Worm (Caenorhabditis elegans): ENCODE measurements around the gene F57G8.7.

Gene F57G8.7

ce11 chrV:16354675-16355074, 25.7 kb downstream of the F57G8.7 start (continued):
- TF ChIP-seq lin-35 (GFP tag; optimal IDR thresholded peaks at IDR 0.05) = peak in 1 of 2 experiments; percentile 6
- TF ChIP-seq isw-1 (GFP tag; IDR thresholded peaks at IDR 0.05) = no peak
- TF ChIP-seq lsy-2 (tag; optimal IDR thresholded peaks at IDR 0.05) = peak in 1 of 2 experiments; percentile 14
- no peak for TF ChIP-seq ceh-8 (GFP tag; optimal IDR thresholded peaks at IDR 0.05)

- TF ChIP-seq ceh-63 (GFP tag; optimal IDR thresholded peaks at IDR 0.05) (no peak), nhr-84 (tag; optimal IDR thresholded peaks at IDR 0.05) (no peak), F16B12.6 (tag; optimal IDR thresholded peaks at IDR 0.05) (peak; percentile 33), nhr-77 (tag; optimal IDR thresholded peaks at IDR 0.05) (peak; percentile 81), swsn-7 (tag; optimal IDR thresholded peaks at IDR 0.05) (peak; percentile 92), zip-4 (GFP tag; optimal IDR thresholded peaks at IDR 0.05) (peak; percentile 50), nhr-237 (tag; optimal IDR thresholded peaks at IDR 0.05) (peak; percentile 60), tbx-2 (tag; optimal IDR thresholded peaks at IDR 0.05) (peak; percentile 90), ceh-8 (GFP tag; optimal IDR thresholded peaks at IDR 0.05) (peak; percentile 60), nhr-76 (tag; optimal IDR thresholded peaks at IDR 0.05) (no peak), C34B4.2 (tag; optimal IDR thresholded peaks at IDR 0.05) (no peak), nhr-90 (tag; optimal IDR thresholded peaks at IDR 0.05; ENCODE audit: poor library complexity) (peak; percentile 83), fkh-8 (tag; optimal IDR thresholded peaks at IDR 0.05) (peak; percentile 94), nhr-47 (tag; optimal IDR thresholded peaks at IDR 0.05) (peak; percentile 91), mab-9 (GFP tag; IDR thresholded peaks at IDR 0.05) (peak; percentile 38; the same call in 1 of the 2 replicates), hlh-17 (GFP tag; optimal IDR thresholded peaks at IDR 0.05; ENCODE audit: borderline replicate concordance) (no peak), pax-3 (tag; optimal IDR thresholded peaks at IDR 0.05) (peak; percentile 76), mef-2 (tag; optimal IDR thresholded peaks at IDR 0.05) (no peak), C16A3.4 (tag; optimal IDR thresholded peaks at IDR 0.05) (peak; percentile 73), fkh-10 (GFP tag; optimal IDR thresholded peaks at IDR 0.05) (peak; percentile 79), mdl-1 (tag; optimal IDR thresholded peaks at IDR 0.05) (peak; percentile 67 to 92), alr-1 (tag; optimal IDR thresholded peaks at IDR 0.05; ENCODE audit: borderline replicate concordance) (no peak), jun-1 (tag; optimal IDR thresholded peaks at IDR 0.05) (peak; percentile 83), lin-14 (GFP tag; optimal IDR thresholded peaks at IDR 0.05) (peak; percentile 98), aly-2 (tag; optimal IDR thresholded peaks at IDR 0.05) (peak; percentile 9), hlh-4 (tag; optimal IDR thresholded peaks at IDR 0.05) (no peak), ztf-4 (tag; optimal IDR thresholded peaks at IDR 0.05) (peak; percentile 67), ceh-82 (tag; optimal IDR thresholded peaks at IDR 0.05) (peak; percentile 82 to 91 (median 85)), ceh-90 (tag; optimal IDR thresholded peaks at IDR 0.05) (no peak), lsy-2 (tag; optimal IDR thresholded peaks at IDR 0.05) (peak; percentile 73 to 87), ceh-88 (GFP tag; IDR thresholded peaks at IDR 0.05) (peak; percentile 68), isw-1 (GFP tag; IDR thresholded peaks at IDR 0.05) (peak; percentile 76), ztf-11 (tag; optimal IDR thresholded peaks at IDR 0.05) (peak in 1 of 2 experiments; percentile 67), lir-3 (tag; optimal IDR thresholded peaks at IDR 0.05; ENCODE audit: poor library complexity) (no peak), ets-5 (GFP tag; IDR thresholded peaks at IDR 0.05) (no peak), nhr-19 (GFP tag; conservative IDR thresholded peaks at IDR 0.05) (peak; percentile 84), efl-3 (GFP tag; optimal IDR thresholded peaks at IDR 0.05) (no peak), nhr-11 (tag; optimal IDR thresholded peaks at IDR 0.05) (peak; percentile 5), nhr-20 (tag; optimal IDR thresholded peaks at IDR 0.05) (peak; percentile 95), sox-4 (tag; optimal IDR thresholded peaks at IDR 0.05) (peak; percentile 47), aha-1 (tag; optimal IDR thresholded peaks at IDR 0.05) (no peak), snu-23 (GFP tag; optimal IDR thresholded peaks at IDR 0.05) (peak; percentile 96), fkh-4 (tag; optimal IDR thresholded peaks at IDR 0.05; ENCODE audit: borderline replicate concordance) (no peak), blmp-1 (tag; optimal IDR thresholded peaks at IDR 0.05) (peak; percentile 84), elt-3 (tag; optimal IDR thresholded peaks at IDR 0.05) (peak in 3 of 6 experiments; percentile 75 to 83 (median 81)), lin-15B (tag; optimal IDR thresholded peaks at IDR 0.05) (peak; percentile 12), rnt-1 (tag; optimal IDR thresholded peaks at IDR 0.05) (peak; percentile 86), unc-98 (GFP tag; IDR thresholded peaks at IDR 0.05) (no peak)
Measured at ce11 chrV:16355941-16356340, 27.0 kb downstream of the F57G8.7 start.

All from whole organism, L1 larva.